Fruit fly (Drosophila melanogaster) whole organism: Measurements from ENCODE around the gene CG15570.

Experiments
- CG8478 ChIP-seq: fragments of >200 bp; optimal IDR thresholded peaks from 2 replicates; lab custom pipeline; 2018; ENCODE audit warnings: inconsistent platforms
- Dll ChIP-seq: fragments of >200 bp; optimal IDR thresholded peaks from 2 replicates; lab custom pipeline; 2017
- psq ChIP-seq: fragments of >200 bp; optimal IDR thresholded peaks from 2 replicates; lab custom pipeline; 2017

- TF ChIP-seq Dll (lab: Kevin White, UChicago) (no peak), psq (lab: Kevin White, UChicago) (no peak), CG8478 (no peak)
Measured at dm6 chrX:4248077-4248476, 30.1 kb downstream of the CG15570 start, which contains the start of gene CG43135.
